Worm (Caenorhabditis elegans) whole organism, mixed stage, embryonic: ENCODE results near the gene Y38E10A.22.

Experiments used
- M03D4.4 ChIP-seq: sonication (generic microtip); optimal IDR thresholded peaks from 2 replicates; lab custom pipeline; 2017; ENCODE audit warnings: mild to moderate bottlenecking, missing genetic modification characterization, missing compliant biosample characterization
- bed-3 ChIP-seq: fragments of 200-800 bp; sonication (Bioruptor generic); optimal IDR thresholded peaks from 3 replicates; lab custom pipeline; 2018; ENCODE audit warnings: mild to moderate bottlenecking, missing genetic modification characterization, moderate library complexity, missing compliant biosample characterization
- ceh-39 ChIP-seq: fragments of 150-350 bp; optimal IDR thresholded peaks from 2 replicates; lab custom pipeline; 2014; ENCODE audit warnings: missing biosample characterization, missing genetic modification characterization
- ceh-43 ChIP-seq: fragments of 200-800 bp; sonication (Bioruptor generic); optimal IDR thresholded peaks from 2 replicates; lab custom pipeline; 2018; ENCODE audit warnings: mild to moderate bottlenecking, missing genetic modification characterization, moderate library complexity, missing compliant biosample characterization
- ceh-83 ChIP-seq: fragments of 200-800 bp; sonication (Bioruptor generic); optimal IDR thresholded peaks from 2 replicates; lab custom pipeline; 2018; ENCODE audit warnings: mild to moderate bottlenecking, missing genetic modification characterization, missing compliant biosample characterization
- ces-1 ChIP-seq: fragments of 150-350 bp; optimal IDR thresholded peaks from 2 replicates; lab custom pipeline; 2014; ENCODE audit warnings: missing biosample characterization, missing genetic modification reagents, missing genetic modification characterization
- cnd-1 ChIP-seq: fragments of 200-800 bp; sonication (Bioruptor generic); optimal IDR thresholded peaks from 2 replicates; lab custom pipeline; 2018; ENCODE audit warnings: mild to moderate bottlenecking, missing genetic modification characterization, missing compliant biosample characterization
- drap-1 ChIP-seq: fragments of 200-800 bp; sonication (Bioruptor generic); optimal IDR thresholded peaks from 3 replicates; lab custom pipeline; 2018; ENCODE audit warnings: mild to moderate bottlenecking, missing genetic modification characterization, missing compliant biosample characterization
- elt-3 ChIP-seq: fragments of 150-350 bp; optimal IDR thresholded peaks from 2 replicates; lab custom pipeline; 2014; ENCODE audit warnings: missing biosample characterization, missing genetic modification characterization
- flh-1 ChIP-seq: fragments of 200-800 bp; sonication (Bioruptor generic); optimal IDR thresholded peaks from 2 replicates; lab custom pipeline; 2018; ENCODE audit warnings: mild to moderate bottlenecking, missing genetic modification characterization, moderate library complexity, missing compliant biosample characterization
- ham-2 ChIP-seq: fragments of 200-800 bp; sonication (Bioruptor generic); optimal IDR thresholded peaks from 2 replicates; lab custom pipeline; 2018; ENCODE audit warnings: mild to moderate bottlenecking, missing genetic modification characterization, missing compliant biosample characterization
- hlh-1 ChIP-seq: fragments of 150-350 bp; optimal IDR thresholded peaks from 2 replicates; lab custom pipeline; 2014; ENCODE audit warnings: missing biosample characterization, missing genetic modification reagents, missing genetic modification characterization
- lin-13 ChIP-seq: fragments of 150-350 bp; optimal IDR thresholded peaks from 2 replicates; lab custom pipeline; 2014; ENCODE audit warnings: missing biosample characterization, missing genetic modification characterization
- lin-32 ChIP-seq: fragments of 200-800 bp; sonication (Bioruptor generic); optimal IDR thresholded peaks from 2 replicates; lab custom pipeline; 2018; ENCODE audit warnings: mild to moderate bottlenecking, missing genetic modification characterization, missing compliant biosample characterization
- lsy-2 ChIP-seq: fragments of 150-350 bp; optimal IDR thresholded peaks from 2 replicates; lab custom pipeline; 2014; ENCODE audit warnings: missing biosample characterization, missing genetic modification characterization
- mab-5 ChIP-seq: fragments of 150-350 bp; optimal IDR thresholded peaks from 2 replicates; lab custom pipeline; 2014; ENCODE audit warnings: missing biosample characterization, missing genetic modification characterization
- mls-2 ChIP-seq: sonication (generic microtip); optimal IDR thresholded peaks from 2 replicates; lab custom pipeline; 2016; ENCODE audit warnings: mild to moderate bottlenecking, missing genetic modification characterization, moderate library complexity, missing compliant biosample characterization
- nhr-12 ChIP-seq: fragments of 150-350 bp; optimal IDR thresholded peaks from 2 replicates; lab custom pipeline; 2014; ENCODE audit warnings: missing biosample characterization, missing genetic modification characterization
- nhr-2 ChIP-seq: fragments of 150-350 bp; optimal IDR thresholded peaks from 2 replicates; lab custom pipeline; 2014; ENCODE audit warnings: missing biosample characterization, missing genetic modification characterization
- nhr-237 ChIP-seq: fragments of 150-350 bp; optimal IDR thresholded peaks from 2 replicates; lab custom pipeline; 2014; ENCODE audit warnings: missing biosample characterization, missing genetic modification characterization
- nhr-28 ChIP-seq: fragments of 150-350 bp; optimal IDR thresholded peaks from 2 replicates; lab custom pipeline; 2014; ENCODE audit warnings: missing biosample characterization, missing genetic modification characterization
- nhr-76 ChIP-seq: sonication (generic microtip); optimal IDR thresholded peaks from 2 replicates; lab custom pipeline; 2017; ENCODE audit warnings: missing biosample characterization, missing genetic modification characterization
- pha-4 ChIP-seq: fragments of 150-350 bp; optimal IDR thresholded peaks from 2 replicates; lab custom pipeline; 2018; ENCODE audit warnings: missing biosample characterization, missing genetic modification reagents, missing genetic modification characterization
- sem-2 ChIP-seq: fragments of 200-800 bp; sonication (Bioruptor generic); optimal IDR thresholded peaks from 2 replicates; lab custom pipeline; 2018; ENCODE audit warnings: mild to moderate bottlenecking, missing genetic modification characterization, missing compliant biosample characterization
- snpc-4 ChIP-seq: fragments of 150-350 bp; optimal IDR thresholded peaks from 2 replicates; lab custom pipeline; 2014; ENCODE audit warnings: missing biosample characterization, missing genetic modification characterization
- tbx-8 ChIP-seq: fragments of 200-800 bp; sonication (Bioruptor generic); optimal IDR thresholded peaks from 2 replicates; lab custom pipeline; 2018; ENCODE audit warnings: mild to moderate bottlenecking, missing genetic modification characterization, moderate library complexity, missing compliant biosample characterization
- unc-39 ChIP-seq: fragments of 150-350 bp; optimal IDR thresholded peaks from 2 replicates; lab custom pipeline; 2014; ENCODE audit warnings: missing biosample characterization, missing genetic modification characterization
- unc-62 ChIP-seq: fragments of 150-350 bp; optimal IDR thresholded peaks from 2 replicates; lab custom pipeline; 2014; ENCODE audit warnings: missing biosample characterization, missing genetic modification reagents, missing genetic modification characterization
- ztf-11 ChIP-seq: fragments of 150-350 bp; optimal IDR thresholded peaks from 2 replicates; lab custom pipeline; 2014; ENCODE audit warnings: missing biosample characterization, missing genetic modification characterization

Y38E10A.22 gene

DNA sequence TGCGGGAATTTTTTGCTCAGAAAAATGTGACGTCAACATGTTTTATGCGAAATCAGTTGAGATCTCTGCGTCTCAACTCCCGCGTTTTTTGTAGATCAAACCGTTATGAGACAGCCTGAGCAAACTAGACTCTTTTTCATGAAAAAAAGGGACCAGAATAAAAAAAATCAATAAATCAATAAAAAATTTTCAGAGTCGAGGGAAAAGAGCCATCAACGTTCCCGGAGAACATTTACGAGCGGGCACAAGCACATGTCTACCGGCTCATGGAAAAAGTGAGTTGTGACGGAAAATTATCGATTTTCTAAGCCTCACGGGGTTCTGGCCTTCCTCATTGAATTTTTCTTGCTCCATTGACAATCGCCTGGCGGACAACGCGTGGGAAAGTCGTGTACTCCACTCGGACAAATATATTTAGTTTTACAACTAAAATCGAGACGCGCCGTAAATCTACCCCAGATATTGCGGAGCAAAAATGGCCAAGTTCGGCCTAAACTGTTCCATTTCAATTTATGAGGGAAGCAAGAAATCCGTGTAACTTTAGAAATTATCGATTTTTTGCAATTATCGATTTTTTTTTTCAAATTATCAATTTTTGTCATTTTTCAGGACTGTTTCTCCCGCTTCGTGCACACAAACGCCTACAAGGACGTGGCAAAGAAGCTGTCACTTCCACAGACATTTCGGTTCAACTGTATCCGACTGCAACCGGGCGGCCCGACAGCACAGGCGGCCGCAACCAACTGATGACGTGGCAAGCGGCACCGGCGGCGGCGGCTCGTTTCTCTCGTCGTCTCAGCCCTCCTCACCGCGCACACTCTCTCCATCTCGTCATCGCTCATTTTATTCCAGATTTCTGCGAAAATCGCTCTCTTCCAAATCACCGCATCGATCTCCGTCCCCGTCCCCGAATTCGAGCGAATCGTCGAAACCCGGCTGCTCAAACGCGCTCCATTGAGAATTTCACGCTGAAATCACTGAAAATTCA, 6.4 kb downstream of the Y38E10A.22 start:
- no peak for TF ChIP-seq mab-5
- TF ChIP-seq ceh-43, result no peak
- TF ChIP-seq ceh-39, result no peak
- TF ChIP-seq hlh-1 (tag; lab: Kevin White, UChicago), result no peak
- TF ChIP-seq nhr-76, result no peak
- no peak for TF ChIP-seq ham-2 (GFP tag; lab: Kevin White, UChicago)
- TF ChIP-seq bed-3, result no peak
- TF ChIP-seq snpc-4 (tag; lab: Kevin White, UChicago), result no peak
- TF ChIP-seq lsy-2 (tag; lab: Kevin White, UChicago), result no peak
- no peak for TF ChIP-seq pha-4
- no peak for TF ChIP-seq ceh-83 (GFP tag; lab: Kevin White, UChicago)
- no peak for TF ChIP-seq elt-3 (tag; lab: Kevin White, UChicago)
- no peak for TF ChIP-seq unc-39 (tag; lab: Kevin White, UChicago)
- TF ChIP-seq tbx-8 (GFP tag; lab: Kevin White, UChicago), result no peak
- TF ChIP-seq cnd-1 (tag; lab: Kevin White, UChicago), result no peak
- TF ChIP-seq unc-62, result no peak
- TF ChIP-seq nhr-2 (tag; lab: Kevin White, UChicago), result no peak
- TF ChIP-seq lin-13 (tag; lab: Kevin White, UChicago), result no peak
- TF ChIP-seq drap-1 (GFP tag; lab: Kevin White, UChicago), result no peak

DNA sequence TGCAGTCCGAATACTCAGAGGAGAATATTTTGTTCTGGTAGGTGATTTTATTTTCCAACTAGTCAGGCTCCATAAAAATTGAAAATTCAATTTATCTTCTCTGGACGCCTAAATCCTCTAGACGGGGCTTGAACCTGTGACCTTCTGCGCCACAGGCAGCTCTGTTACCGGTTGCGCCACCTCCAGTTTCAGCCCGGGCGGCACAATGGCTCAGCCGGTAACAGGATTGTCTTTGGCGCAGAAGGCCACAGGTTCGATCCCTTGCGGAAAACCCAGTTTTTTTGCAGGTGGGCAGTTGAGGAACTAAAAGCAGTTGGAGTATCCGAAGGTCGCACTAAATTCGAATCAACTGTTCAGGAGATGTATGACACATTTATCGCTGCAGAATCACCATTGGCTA, 7.7 kb downstream of the Y38E10A.22 start:
- no peak for TF ChIP-seq ztf-11
- TF ChIP-seq mls-2 (tag; lab: Kevin White, UChicago), result no peak
- no peak for TF ChIP-seq lsy-2 (tag; lab: Kevin White, UChicago)
- no peak for TF ChIP-seq nhr-2 (tag; lab: Kevin White, UChicago)
- TF ChIP-seq hlh-1 (tag; lab: Kevin White, UChicago), result no peak
- no peak for TF ChIP-seq flh-1 (GFP tag; lab: Kevin White, UChicago)
- no peak for TF ChIP-seq nhr-237 (tag; lab: Kevin White, UChicago)
- no peak for TF ChIP-seq unc-62
- no peak for TF ChIP-seq ces-1 (GFP tag; lab: Kevin White, UChicago)
- no peak for TF ChIP-seq pha-4
- no peak for TF ChIP-seq ham-2 (GFP tag; lab: Kevin White, UChicago)
- no peak for TF ChIP-seq mab-5
- TF ChIP-seq ceh-83 (GFP tag; lab: Kevin White, UChicago), result no peak
- TF ChIP-seq unc-39 (tag; lab: Kevin White, UChicago), result no peak
- TF ChIP-seq, all 35 proteins: peak for 0

DNA sequence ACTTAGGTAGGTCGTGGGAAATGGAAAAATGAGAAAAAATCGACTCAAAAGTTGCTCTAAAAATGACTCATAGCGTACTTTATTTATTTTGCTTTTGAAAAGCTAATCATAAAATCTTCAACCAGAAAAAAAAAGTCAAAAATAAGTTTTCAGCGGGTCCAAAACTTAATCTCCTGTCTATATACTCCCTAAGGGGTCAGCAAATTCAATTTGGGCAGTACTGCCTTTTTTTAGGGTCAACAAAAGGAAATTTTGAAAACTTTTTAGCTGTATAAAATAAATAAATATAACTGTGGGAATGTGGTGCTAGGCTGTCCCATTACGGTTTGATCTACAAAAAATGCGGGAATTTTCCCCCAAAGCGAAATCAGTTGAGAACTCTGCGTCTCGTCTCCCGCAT, 8.3 kb downstream of the Y38E10A.22 start:
- TF ChIP-seq snpc-4 (tag; lab: Kevin White, UChicago), result no peak
- no peak for TF ChIP-seq nhr-12 (tag; lab: Kevin White, UChicago)
- no peak for TF ChIP-seq ces-1 (GFP tag; lab: Kevin White, UChicago)
- TF ChIP-seq hlh-1 (tag; lab: Kevin White, UChicago), result no peak
- TF ChIP-seq ceh-83 (GFP tag; lab: Kevin White, UChicago), result no peak
- no peak for TF ChIP-seq bed-3
- TF ChIP-seq nhr-28 (tag; lab: Kevin White, UChicago), result no peak
- no peak for TF ChIP-seq cnd-1 (tag; lab: Kevin White, UChicago)
- TF ChIP-seq ham-2 (GFP tag; lab: Kevin White, UChicago), result no peak
- TF ChIP-seq, all 35 proteins: peak for 0

DNA sequence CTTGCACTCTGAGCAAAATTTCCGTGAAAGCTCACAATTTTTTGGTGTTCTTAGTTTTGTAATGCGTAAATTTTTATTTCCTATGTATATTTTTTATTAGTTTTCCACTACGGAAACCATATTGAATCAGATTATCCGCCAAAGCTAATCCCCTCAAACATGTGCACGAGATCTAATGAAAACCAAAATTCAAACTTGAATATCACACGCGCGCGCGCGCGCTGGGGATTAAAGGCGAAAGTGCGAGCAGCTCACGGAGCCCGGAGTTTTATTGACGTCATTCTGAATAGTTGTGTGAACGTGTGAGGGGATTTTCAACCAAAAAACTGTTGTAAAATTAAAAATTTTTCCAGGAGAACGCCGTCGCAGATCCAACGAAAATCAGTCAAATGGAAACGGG, 8.7 kb downstream of the Y38E10A.22 start:
- no peak for TF ChIP-seq bed-3
- TF ChIP-seq mab-5, result no peak
- no peak for TF ChIP-seq drap-1 (GFP tag; lab: Kevin White, UChicago)
- TF ChIP-seq ces-1 (GFP tag; lab: Kevin White, UChicago), result no peak
- TF ChIP-seq flh-1 (GFP tag; lab: Kevin White, UChicago), result no peak
- TF ChIP-seq M03D4.4 (tag; lab: Kevin White, UChicago), result no peak
- TF ChIP-seq lin-32, result no peak
- no peak for TF ChIP-seq ztf-11
- TF ChIP-seq nhr-76, result no peak
- no peak for TF ChIP-seq ceh-39
- no peak for TF ChIP-seq cnd-1 (tag; lab: Kevin White, UChicago)
- no peak for TF ChIP-seq nhr-28 (tag; lab: Kevin White, UChicago)
- no peak for TF ChIP-seq mls-2 (tag; lab: Kevin White, UChicago)
- TF ChIP-seq sem-2 (GFP tag; lab: Kevin White, UChicago), result no peak
- TF ChIP-seq nhr-12 (tag; lab: Kevin White, UChicago), result no peak

DNA sequence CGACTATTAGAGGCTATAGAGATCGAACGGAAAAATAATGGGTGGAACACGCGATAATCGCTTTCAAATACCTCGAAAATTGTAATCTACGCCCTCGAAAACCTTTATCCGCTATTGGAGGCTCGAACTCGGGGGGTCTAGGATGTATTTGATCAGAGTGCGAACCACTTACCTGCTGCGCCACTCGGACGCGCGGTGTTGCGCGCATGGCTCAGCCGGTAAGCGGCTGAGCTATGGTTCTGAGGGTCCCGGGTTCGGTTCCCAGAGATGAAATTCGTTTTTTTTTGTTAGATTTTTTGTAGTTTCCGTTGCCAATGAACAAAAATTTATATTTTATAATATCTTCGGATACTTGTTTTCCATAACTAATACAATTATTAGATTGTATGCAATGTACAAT, 9.5 kb downstream of the Y38E10A.22 start:
- no peak for TF ChIP-seq lin-13 (tag; lab: Kevin White, UChicago)
- TF ChIP-seq ces-1 (GFP tag; lab: Kevin White, UChicago), result peak; percentile 16
